Worm (Caenorhabditis elegans): ENCODE measurements around the gene swt-3.

swt-3 gene

DNA sequence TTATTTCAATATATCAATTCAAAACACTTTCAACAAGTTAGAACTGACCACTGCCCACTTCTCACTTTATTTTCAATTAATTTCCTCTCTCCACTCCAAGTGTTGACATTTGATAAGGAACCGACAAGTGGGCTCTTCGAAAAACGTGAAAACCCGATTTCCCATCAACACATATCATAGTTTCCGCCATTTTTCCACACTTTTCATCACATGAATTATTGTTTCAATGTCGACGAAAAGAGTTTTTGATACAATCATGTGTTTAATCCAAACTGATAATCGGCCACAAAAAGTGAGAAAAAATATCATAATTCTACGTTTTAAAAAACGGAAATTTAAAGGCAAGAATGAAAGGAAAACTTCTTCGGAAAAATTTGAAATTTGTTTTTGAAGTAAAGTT lies 15.2 kb upstream of the swt-3 start (continued):
- TF ChIP-seq nhr-85 (tag) = no peak
- no peak for TF ChIP-seq lir-3 (tag; optimal IDR thresholded peaks at IDR 0.05; ENCODE audit: poor library complexity)
- no peak for TF ChIP-seq fkh-8 (tag; optimal IDR thresholded peaks at IDR 0.05)
- no peak for TF ChIP-seq nhr-11 (tag; optimal IDR thresholded peaks at IDR 0.05)
- no peak for TF ChIP-seq skn-1 (tag; optimal IDR thresholded peaks at IDR 0.05)

DNA sequence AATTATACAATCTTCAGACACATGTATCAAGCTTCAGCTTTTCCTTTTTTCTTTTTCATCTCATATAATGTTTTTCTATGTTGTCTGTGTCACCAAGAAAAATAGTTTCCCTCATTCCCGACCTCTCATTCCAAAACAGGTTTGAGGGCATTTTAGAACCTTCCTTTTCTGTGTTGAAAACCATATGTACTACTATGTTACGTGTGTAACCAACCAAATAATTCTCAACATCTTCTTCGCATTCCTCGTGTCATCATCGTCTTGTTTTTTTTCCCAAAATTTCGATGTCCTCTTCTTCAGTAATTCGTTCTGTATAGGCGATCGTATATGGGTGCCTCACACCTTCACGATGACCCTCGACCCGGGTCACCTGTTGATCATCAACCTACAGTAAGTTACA lies 9.9 kb upstream of the swt-3 start, which contains the start of gene pept-2:
Gene pept-2, plus strand, starts transcription at position 301 of the 400 bp plus-strand sequence.
- TF ChIP-seq blmp-1 (tag; optimal IDR thresholded peaks at IDR 0.05) (peak; percentile 24), pqm-1 (tag; optimal IDR thresholded peaks at IDR 0.05) (no peak)

DNA sequence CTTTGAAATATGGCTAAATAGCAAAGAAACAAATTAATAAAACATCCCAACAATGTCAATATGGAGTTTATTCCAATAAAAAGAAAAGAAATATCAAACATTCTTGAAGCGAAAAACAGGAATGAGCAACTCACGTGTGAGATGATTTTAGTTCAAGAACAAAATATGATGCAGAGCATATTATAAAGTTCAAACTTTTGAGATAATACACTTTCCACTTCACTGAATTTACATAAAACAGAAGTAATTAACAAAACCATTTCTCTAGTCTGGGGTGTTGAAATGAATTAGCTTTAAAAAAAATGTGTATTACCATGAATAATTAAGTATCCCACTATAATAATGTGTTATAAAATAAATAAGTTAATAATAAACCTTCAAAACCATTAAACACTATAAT lies 6.2 kb upstream of the swt-3 start, which contains the start of gene srd-7:
Gene srd-7, minus strand, starts transcription at position 101 of the 400 bp plus-strand sequence.
- TF ChIP-seq efl-1 (optimal IDR thresholded peaks at IDR 0.05) (no peak), efl-1 (GFP tag; optimal IDR thresholded peaks at IDR 0.05 in 1 of 2) (peak in 1 of 2 experiments; percentile 29), snu-23 (GFP tag; optimal IDR thresholded peaks at IDR 0.05) (no peak), tlp-1 (tag; optimal IDR thresholded peaks at IDR 0.05) (no peak)

DNA sequence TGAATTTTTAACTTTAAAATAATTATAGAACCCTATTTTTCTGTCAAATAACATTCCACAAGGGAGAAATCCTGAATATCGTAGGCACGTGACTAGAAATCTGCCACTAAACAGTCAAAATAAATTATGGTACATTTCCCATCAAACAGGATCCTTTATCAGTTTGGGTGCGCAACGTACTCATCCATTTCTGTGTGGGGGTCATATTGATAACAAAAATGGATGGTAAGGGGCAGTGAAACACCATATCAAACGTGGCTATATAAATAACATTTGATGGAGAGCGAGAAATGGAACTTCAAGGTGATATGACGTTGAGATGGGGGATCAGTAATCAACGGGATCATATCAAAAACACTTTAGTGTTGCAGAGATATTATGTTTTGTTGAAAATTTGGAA lies 3.6 kb upstream of the swt-3 start:
- TF ChIP-seq nhr-11 (tag; optimal IDR thresholded peaks at IDR 0.05) (no peak), tbx-2 (tag; optimal IDR thresholded peaks at IDR 0.05) (peak; percentile 24), lin-15B (tag; optimal IDR thresholded peaks at IDR 0.05) (no peak), nhr-84 (tag; optimal IDR thresholded peaks at IDR 0.05) (no peak), nhr-12 (tag; optimal IDR thresholded peaks at IDR 0.05) (no peak), snu-23 (GFP tag; optimal IDR thresholded peaks at IDR 0.05) (peak; percentile 34), lin-35 (GFP tag; optimal IDR thresholded peaks at IDR 0.05) (peak in 1 of 2 experiments; percentile 25), nhr-20 (tag; optimal IDR thresholded peaks at IDR 0.05) (peak; percentile 66), blmp-1 (tag; optimal IDR thresholded peaks at IDR 0.05) (peak; percentile 72), lsy-2 (tag; optimal IDR thresholded peaks at IDR 0.05) (peak in 1 of 2 experiments; percentile 23), nhr-85 (tag) (peak; percentile 90), isw-1 (GFP tag; IDR thresholded peaks at IDR 0.05) (no peak), pqm-1 (tag; optimal IDR thresholded peaks at IDR 0.05) (no peak), lin-14 (GFP tag; optimal IDR thresholded peaks at IDR 0.05) (peak; percentile 50), mdl-1 (tag; optimal IDR thresholded peaks at IDR 0.05) (peak in 1 of 2 experiments; percentile 27), nhr-19 (GFP tag; conservative IDR thresholded peaks at IDR 0.05) (peak; percentile 38; the same call in 1 of the 2 replicates), nhr-90 (tag; optimal IDR thresholded peaks at IDR 0.05; ENCODE audit: poor library complexity) (peak; percentile 43), elt-2 (tag; optimal IDR thresholded peaks at IDR 0.05) (no peak), elt-3 (tag; optimal IDR thresholded peaks at IDR 0.05) (peak in 5 of 6 experiments; percentile 18 to 91 (median 49)), grh-1 (GFP tag; IDR thresholded peaks at IDR 0.05) (no peak), sptf-1 (tag; optimal IDR thresholded peaks at IDR 0.05) (no peak), unc-30 (tag; optimal IDR thresholded peaks at IDR 0.05) (no peak)

DNA sequence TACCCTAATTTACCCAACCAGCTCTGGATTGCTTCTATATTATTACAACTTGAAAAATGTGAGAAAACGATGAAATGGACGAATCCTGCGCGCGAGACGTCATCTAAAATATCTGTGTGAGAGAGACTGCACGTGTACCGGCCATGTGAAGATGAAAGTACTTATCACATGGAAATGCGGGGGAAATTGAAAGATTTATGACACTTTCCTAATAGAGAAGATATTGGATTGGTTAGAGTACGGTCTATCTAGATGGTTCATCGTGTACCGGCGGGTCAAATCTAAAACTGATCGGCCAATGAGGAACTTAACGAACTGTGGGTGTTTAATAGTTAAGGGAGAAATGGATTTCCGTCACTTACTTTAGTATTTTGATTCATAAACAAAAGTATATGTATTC lies 1.5 kb upstream of the swt-3 start:
- TF ChIP-seq grh-1 (GFP tag; IDR thresholded peaks at IDR 0.05) (peak; percentile 38; the same call in 1 of the 2 replicates), pqm-1 (tag; optimal IDR thresholded peaks at IDR 0.05) (no peak), nhr-76 (tag; optimal IDR thresholded peaks at IDR 0.05) (no peak), nhr-237 (tag; optimal IDR thresholded peaks at IDR 0.05) (no peak), blmp-1 (tag; optimal IDR thresholded peaks at IDR 0.05) (peak; percentile 97), nhr-84 (tag; optimal IDR thresholded peaks at IDR 0.05) (no peak), skn-1 (tag; optimal IDR thresholded peaks at IDR 0.05) (no peak), nhr-77 (tag; optimal IDR thresholded peaks at IDR 0.05) (no peak), ces-1 (GFP tag; optimal IDR thresholded peaks at IDR 0.05) (no peak), ceh-82 (tag; optimal IDR thresholded peaks at IDR 0.05) (no peak), lin-15B (tag; optimal IDR thresholded peaks at IDR 0.05) (no peak), nhr-19 (GFP tag; conservative IDR thresholded peaks at IDR 0.05) (peak; percentile 65), mab-9 (GFP tag; IDR thresholded peaks at IDR 0.05) (no peak), aly-2 (tag; optimal IDR thresholded peaks at IDR 0.05) (no peak), hlh-17 (GFP tag; optimal IDR thresholded peaks at IDR 0.05; ENCODE audit: borderline replicate concordance) (no peak), ceh-90 (tag; optimal IDR thresholded peaks at IDR 0.05) (no peak), nhr-12 (tag; optimal IDR thresholded peaks at IDR 0.05) (no peak), nhr-85 (tag) (peak; percentile 95), fkh-4 (tag; optimal IDR thresholded peaks at IDR 0.05; ENCODE audit: borderline replicate concordance) (no peak), ztf-11 (tag; optimal IDR thresholded peaks at IDR 0.05) (no peak), unc-98 (GFP tag; IDR thresholded peaks at IDR 0.05) (no peak), C16A3.4 (tag; optimal IDR thresholded peaks at IDR 0.05) (peak; percentile 20), efl-1 (optimal IDR thresholded peaks at IDR 0.05) (no peak), efl-1 (GFP tag; optimal IDR thresholded peaks at IDR 0.05 in 1 of 2) (peak in 1 of 2 experiments; percentile 89), lin-39 (tag; optimal IDR thresholded peaks at IDR 0.05) (no peak), swsn-7 (tag; optimal IDR thresholded peaks at IDR 0.05) (no peak), rnt-1 (tag; optimal IDR thresholded peaks at IDR 0.05) (no peak), nhr-90 (tag; optimal IDR thresholded peaks at IDR 0.05; ENCODE audit: poor library complexity) (peak; percentile 75)
